Worm (Caenorhabditis elegans) whole organism, young adult: ENCODE data around the gene rocf-1.

ENCODE experiments used
- F10E7.11 ChIP-seq: sonication (generic microtip); optimal IDR thresholded peaks from 2 replicates; lab custom pipeline; 2017; ENCODE audit warnings: mild to moderate bottlenecking, missing genetic modification characterization, moderate library complexity, missing compliant biosample characterization
- F22D6.2 ChIP-seq: sonication (generic microtip); optimal IDR thresholded peaks from 2 replicates; lab custom pipeline; 2016; ENCODE audit warnings: mild to moderate bottlenecking, missing genetic modification characterization, missing compliant biosample characterization
- F49E8.2 ChIP-seq: sonication (generic microtip); optimal IDR thresholded peaks from 3 replicates; lab custom pipeline; 2017; ENCODE audit warnings: missing genetic modification characterization, mild to moderate bottlenecking, missing compliant biosample characterization, antibody characterized with exemption, moderate library complexity; ENCODE audit not compliant: insufficient read depth
- T07F8.4 ChIP-seq: sonication (generic microtip); optimal IDR thresholded peaks from 2 replicates; lab custom pipeline; 2016; ENCODE audit warnings: mild to moderate bottlenecking, missing genetic modification characterization, moderate library complexity, missing compliant biosample characterization
- ceh-40 ChIP-seq: fragments of 200-800 bp; sonication (Bioruptor generic); IDR thresholded peaks from 2 replicates; pipeline ENCODE4 v1.3.6; 2022; ENCODE audit warnings: missing genetic modification characterization, missing compliant biosample characterization
- dpl-1 ChIP-seq: fragments of 150-350 bp; optimal IDR thresholded peaks from 2 replicates; lab custom pipeline; 2014; ENCODE audit warnings: missing biosample characterization, missing genetic modification reagents, missing genetic modification characterization
- efl-1 ChIP-seq: fragments of 150-350 bp; optimal IDR thresholded peaks from 2 replicates; lab custom pipeline; 2014; ENCODE audit warnings: missing biosample characterization, missing genetic modification reagents, missing genetic modification characterization
- pha-4 ChIP-seq: fragments of 150-350 bp; sonication (generic microtip); optimal IDR thresholded peaks from 2 replicates; lab custom pipeline; 2014; ENCODE audit warnings: missing biosample characterization, missing genetic modification reagents, missing genetic modification characterization
- sea-2 ChIP-seq: fragments of 200-800 bp; sonication (Bioruptor generic); IDR thresholded peaks from 2 replicates; pipeline ENCODE4 v1.3.6; 2022; ENCODE audit warnings: missing genetic modification characterization, missing compliant biosample characterization
- snpc-1.1 ChIP-seq: sonication (generic microtip); optimal IDR thresholded peaks from 2 replicates; lab custom pipeline; 2017; ENCODE audit warnings: missing genetic modification characterization, mild to moderate bottlenecking, missing compliant biosample characterization, antibody characterized with exemption, moderate library complexity, missing genotype, missing genetic modification reagents; ENCODE audit not compliant: insufficient read depth
- snpc-3.4 ChIP-seq: sonication (generic microtip); optimal IDR thresholded peaks from 2 replicates; lab custom pipeline; 2017; ENCODE audit warnings: missing genetic modification characterization, mild to moderate bottlenecking, missing compliant biosample characterization, antibody characterized with exemption, moderate library complexity, missing genotype, missing genetic modification reagents
- unc-62 ChIP-seq: fragments of 150-350 bp; optimal IDR thresholded peaks from 2 replicates; lab custom pipeline; 2014; ENCODE audit warnings: missing biosample characterization, missing genetic modification reagents, missing genetic modification characterization

DNA sequence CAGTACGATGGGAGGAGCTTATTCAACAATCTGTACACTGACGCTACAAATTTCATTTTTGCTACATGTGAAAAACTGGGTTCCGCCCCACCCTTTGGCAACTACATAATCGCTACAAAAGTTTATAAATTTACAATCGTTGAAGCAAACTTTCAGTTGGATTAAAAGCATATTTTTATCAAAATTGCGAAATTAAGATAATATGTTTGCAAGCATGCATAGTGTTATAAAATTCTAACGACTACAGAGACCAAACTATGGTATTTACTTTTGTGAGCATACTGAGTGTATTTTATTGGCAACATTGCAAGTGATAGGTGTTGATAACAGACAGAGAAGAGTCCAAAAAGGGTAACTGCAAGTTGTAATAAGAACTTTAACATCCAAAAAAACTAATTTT lies 14.3 kb upstream of the rocf-1 start, which contains the start of gene C06B8.2:
- TF ChIP-seq pha-4 (no peak), T07F8.4 (tag; lab: Kevin White, UChicago) (no peak), unc-62 (GFP tag; lab: Kevin White, UChicago) (no peak), F49E8.2 (tag; lab: Kevin White, UChicago) (no peak), snpc-1.1 (tag; lab: Kevin White, UChicago) (no peak), F22D6.2 (no peak), efl-1 (GFP tag; lab: Kevin White, UChicago) (no peak), F10E7.11 (tag; lab: Kevin White, UChicago) (no peak), ceh-40 (GFP tag; lab: Robert Waterston, UW) (no peak), snpc-3.4 (tag; lab: Kevin White, UChicago) (no peak), sea-2 (no peak), dpl-1 (GFP tag; lab: Kevin White, UChicago) (no peak)
